Worm (Caenorhabditis elegans) whole organism, L4/young adult: ENCODE results near the gene acl-9.

Source experiments
- W03F9.2 ChIP-seq: fragments of 150-350 bp; optimal IDR thresholded peaks from 2 replicates; lab custom pipeline; 2014; ENCODE audit warnings: missing biosample characterization, missing genetic modification characterization
- him-1 ChIP-seq: sonication (generic microtip); optimal IDR thresholded peaks from 2 replicates; lab custom pipeline; 2016; ENCODE audit warnings: missing genotype, missing genetic modification reagents, missing genetic modification characterization, missing compliant biosample characterization

DNA sequence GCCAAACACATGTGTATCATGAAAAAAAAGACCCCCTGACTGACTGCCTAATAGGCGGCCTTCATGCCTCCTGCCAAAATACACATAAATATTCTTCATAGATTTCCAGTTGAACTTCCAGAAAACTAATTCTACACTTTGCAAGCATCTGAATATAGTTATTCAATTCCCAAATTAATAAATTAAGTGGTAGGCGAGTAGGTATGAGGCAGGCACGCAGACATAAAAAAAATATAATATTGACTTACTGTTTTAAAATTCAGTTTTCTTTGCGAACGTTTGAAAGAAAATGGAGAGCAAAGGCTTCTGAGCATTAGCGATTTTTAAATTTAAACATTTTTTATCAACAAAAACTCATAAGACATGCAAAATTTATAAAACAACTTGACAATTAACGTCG, 34.9 kb downstream of the acl-9 start:
- TF ChIP-seq him-1 (no peak), W03F9.2 (no peak)
